Worm (Caenorhabditis elegans): ENCODE measurements around the gene aat-3.
A peak's percentile ranks its signal among the peaks of the same experiment; 100 is the strongest.

The aat-3 gene

DNA sequence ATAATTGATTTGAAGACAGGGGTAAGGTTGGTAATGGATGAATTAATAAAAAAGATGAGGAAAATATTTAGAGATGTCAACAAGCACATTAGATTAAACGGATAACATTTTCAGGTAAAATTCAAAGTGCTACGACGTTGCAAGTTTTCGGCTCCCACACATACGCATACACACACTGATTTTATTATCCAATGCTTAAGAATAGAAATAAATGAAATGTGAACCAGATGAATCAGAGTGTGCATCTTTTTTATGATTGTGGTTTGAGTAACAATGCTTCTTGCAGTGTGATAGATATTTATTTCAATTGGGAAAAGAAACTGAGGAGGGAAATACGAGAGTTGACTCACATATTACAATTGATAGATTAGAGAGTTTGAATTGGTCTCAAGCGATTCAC is 13.3 kb upstream of the aat-3 start:
- TF ChIP-seq nhr-11 (tag; optimal IDR thresholded peaks at IDR 0.05) (no peak), dsc-1 (tag; optimal IDR thresholded peaks at IDR 0.05) (peak; percentile 93), fkh-4 (tag; optimal IDR thresholded peaks at IDR 0.05; ENCODE audit: borderline replicate concordance) (peak; percentile 68), lsy-2 (tag; optimal IDR thresholded peaks at IDR 0.05) (no peak), efl-1 (optimal IDR thresholded peaks at IDR 0.05) (no peak), efl-1 (GFP tag; optimal IDR thresholded peaks at IDR 0.05 in 1 of 2) (peak in 1 of 2 experiments; percentile 67), rnt-1 (tag; optimal IDR thresholded peaks at IDR 0.05) (no peak), nhr-28 (tag; optimal IDR thresholded peaks at IDR 0.05) (no peak), dpl-1 (GFP tag; optimal IDR thresholded peaks at IDR 0.05) (no peak), unc-62 (GFP tag; optimal IDR thresholded peaks at IDR 0.05) (no peak), C34B4.2 (tag; optimal IDR thresholded peaks at IDR 0.05) (no peak)

DNA sequence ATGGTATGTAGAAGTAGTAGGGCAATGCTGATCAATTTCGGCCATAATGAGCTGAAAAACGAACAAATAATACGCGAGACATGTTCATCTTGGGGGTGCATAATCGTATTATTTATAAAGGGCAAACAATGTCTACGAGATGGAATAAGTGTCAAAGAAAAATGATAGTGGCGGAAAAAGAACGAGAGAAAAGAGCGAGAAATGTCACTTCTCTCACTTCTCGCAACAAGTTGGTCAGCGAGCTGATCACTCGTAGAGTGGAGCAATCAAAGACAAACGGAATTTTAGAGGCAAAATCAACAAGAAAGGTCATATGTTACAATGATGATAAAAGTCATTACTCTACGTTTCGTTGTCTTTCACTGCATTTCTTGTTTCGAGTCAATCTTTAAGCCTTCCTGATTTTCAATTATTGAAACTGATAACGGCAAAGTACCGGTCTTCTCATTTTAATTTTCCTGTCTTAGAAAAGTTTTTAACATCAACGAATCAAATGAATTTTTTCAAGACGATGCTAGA is 11.0 kb upstream of the aat-3 start, which contains the start of gene F52H2.3:
Gene F52H2.3, minus strand, starts transcription at position 51 of the 519 bp plus-strand sequence.
- TF ChIP-seq zag-1 (tag; optimal IDR thresholded peaks at IDR 0.05), result no peak
- TF ChIP-seq egl-13 (tag; optimal IDR thresholded peaks at IDR 0.05), result no peak
- TF ChIP-seq unc-98 (GFP tag; IDR thresholded peaks at IDR 0.05), result no peak
- TF ChIP-seq lin-14 (GFP tag; optimal IDR thresholded peaks at IDR 0.05), result peak; percentile 32
- TF ChIP-seq lin-35 (GFP tag; optimal IDR thresholded peaks at IDR 0.05), result peak in 1 of 2 experiments; percentile 37
- TF ChIP-seq sox-4 (tag; optimal IDR thresholded peaks at IDR 0.05), result no peak
- no peak for TF ChIP-seq unc-130 (tag; optimal IDR thresholded peaks at IDR 0.05)
- no peak for TF ChIP-seq pag-3 (tag; optimal IDR thresholded peaks at IDR 0.05; ENCODE audit: borderline replicate concordance, insufficient read depth)
- TF ChIP-seq lin-13 (GFP tag; optimal IDR thresholded peaks at IDR 0.05), result no peak
- no peak for TF ChIP-seq snu-23 (GFP tag; optimal IDR thresholded peaks at IDR 0.05)
- peak; percentile 8 for TF ChIP-seq nhr-20 (tag; optimal IDR thresholded peaks at IDR 0.05)
- no peak for TF ChIP-seq tlp-1 (tag; optimal IDR thresholded peaks at IDR 0.05)
- TF ChIP-seq mab-9 (GFP tag; IDR thresholded peaks at IDR 0.05), result no peak
- TF ChIP-seq efl-1 (optimal IDR thresholded peaks at IDR 0.05), result no peak
- peak in 1 of 2 experiments; percentile 23 for TF ChIP-seq efl-1 (GFP tag; optimal IDR thresholded peaks at IDR 0.05 in 1 of 2)
- TF ChIP-seq nhr-19 (GFP tag; conservative IDR thresholded peaks at IDR 0.05), result no peak
- no peak for TF ChIP-seq lin-39 (tag; optimal IDR thresholded peaks at IDR 0.05)
- TF ChIP-seq blmp-1 (tag; optimal IDR thresholded peaks at IDR 0.05), result no peak
- TF ChIP-seq ceh-82 (tag; optimal IDR thresholded peaks at IDR 0.05), result no peak
- TF ChIP-seq C34B4.2 (tag; optimal IDR thresholded peaks at IDR 0.05), result no peak
- peak; percentile 60 for TF ChIP-seq elt-2 (tag; optimal IDR thresholded peaks at IDR 0.05)
- peak; percentile 44 for TF ChIP-seq skn-1 (tag; optimal IDR thresholded peaks at IDR 0.05)
- no peak for TF ChIP-seq nhr-90 (tag; optimal IDR thresholded peaks at IDR 0.05; ENCODE audit: poor library complexity)
- TF ChIP-seq elt-3 (tag; optimal IDR thresholded peaks at IDR 0.05), result no peak
- TF ChIP-seq fkh-4 (tag; optimal IDR thresholded peaks at IDR 0.05; ENCODE audit: borderline replicate concordance), result no peak
- TF ChIP-seq ztf-4 (tag; optimal IDR thresholded peaks at IDR 0.05), result no peak
- no peak for TF ChIP-seq ces-1 (GFP tag; optimal IDR thresholded peaks at IDR 0.05)
- no peak for TF ChIP-seq Y116A8C.19 (tag; optimal IDR thresholded peaks at IDR 0.05; ENCODE audit: borderline replicate concordance)
- TF ChIP-seq nhr-84 (tag; optimal IDR thresholded peaks at IDR 0.05), result no peak

DNA sequence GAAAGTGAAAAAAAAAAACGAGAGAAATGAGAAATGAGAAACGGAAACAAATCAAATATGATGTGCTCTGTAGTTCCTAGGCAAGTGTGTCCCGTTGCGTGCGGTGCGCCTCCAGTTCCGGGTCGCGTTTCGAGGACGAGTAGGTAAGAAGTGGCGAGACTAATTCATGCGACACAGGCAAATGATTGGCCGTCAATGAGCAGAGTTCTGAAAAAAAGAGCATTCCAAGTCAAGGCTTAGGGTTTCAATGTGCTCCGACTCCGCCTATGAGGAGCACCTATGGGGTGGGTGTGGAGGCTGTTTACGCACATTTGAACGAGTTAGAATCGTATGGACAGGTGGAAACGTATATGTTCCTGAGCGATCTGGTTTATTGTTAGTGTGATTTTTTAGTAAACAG is 8.7 kb upstream of the aat-3 start:
- TF ChIP-seq unc-30 (tag; optimal IDR thresholded peaks at IDR 0.05) (no peak), dsc-1 (tag; optimal IDR thresholded peaks at IDR 0.05) (peak; percentile 6), isw-1 (GFP tag; IDR thresholded peaks at IDR 0.05) (no peak), elt-2 (tag; optimal IDR thresholded peaks at IDR 0.05) (peak; percentile 6), nhr-12 (tag; optimal IDR thresholded peaks at IDR 0.05) (no peak), sup-37 (GFP tag; optimal IDR thresholded peaks at IDR 0.05) (no peak), unc-98 (GFP tag; IDR thresholded peaks at IDR 0.05) (no peak), lsy-2 (tag; optimal IDR thresholded peaks at IDR 0.05) (no peak), grh-1 (GFP tag; IDR thresholded peaks at IDR 0.05) (no peak), pax-3 (tag; optimal IDR thresholded peaks at IDR 0.05) (no peak), egl-13 (tag; optimal IDR thresholded peaks at IDR 0.05) (peak; percentile 18), efl-3 (GFP tag; optimal IDR thresholded peaks at IDR 0.05) (no peak), nhr-85 (tag) (no peak), fkh-10 (GFP tag; optimal IDR thresholded peaks at IDR 0.05) (no peak), C16A3.4 (tag; optimal IDR thresholded peaks at IDR 0.05) (no peak), dpl-1 (GFP tag; optimal IDR thresholded peaks at IDR 0.05) (no peak)
